Fruit fly (Drosophila melanogaster): ENCODE data around the gene CG42675.

Gene CG42675

dm6 chr3R:5838683-5839365 is 25.4 kb downstream of the CG42675 start (continued):
- TF ChIP-seq D19A (tag; optimal IDR thresholded peaks at IDR 0.05) (no peak), CG10267 (tag; optimal IDR thresholded peaks at IDR 0.05) (no peak), stwl (tag; optimal IDR thresholded peaks at IDR 0.05) (no peak), Rx (GFP tag; IDR thresholded peaks at IDR 0.05) (no peak), Bteb2 (GFP tag; optimal IDR thresholded peaks at IDR 0.05) (no peak), chif (GFP tag; optimal IDR thresholded peaks at IDR 0.05) (no peak), CG10321 (GFP tag; IDR thresholded peaks at IDR 0.05) (no peak), trem (tag; optimal IDR thresholded peaks at IDR 0.05) (no peak), CG3726 (GFP tag; IDR thresholded peaks at IDR 0.05) (no peak)

dm6 chr3R:5840870-5841269 is 27.5 kb downstream of the CG42675 start, which contains the start of gene CG1213:
CG1213 (plus strand) TSS chr3R:5841170.
- TF ChIP-seq NC2β (GFP tag; optimal IDR thresholded peaks at IDR 0.05) (no peak), CG14441 (GFP tag; IDR thresholded peaks at IDR 0.05) (no peak), CG9817 (tag; optimal IDR thresholded peaks at IDR 0.05) (no peak), grau (tag; optimal IDR thresholded peaks at IDR 0.05) (no peak), Dbx (GFP tag; IDR thresholded peaks at IDR 0.05) (no peak), da (GFP tag; optimal IDR thresholded peaks at IDR 0.05) (no peak), CG10959 (GFP tag; IDR thresholded peaks at IDR 0.05) (no peak), CG10366 (GFP tag; IDR thresholded peaks at IDR 0.05) (no peak), Mad (GFP tag; optimal IDR thresholded peaks at IDR 0.05) (no peak), CG12071 (GFP tag; optimal IDR thresholded peaks at IDR 0.05) (no peak), tio (GFP tag; optimal IDR thresholded peaks at IDR 0.05) (no peak), onecut (GFP tag; IDR thresholded peaks at IDR 0.05) (no peak), bowl (GFP tag; IDR thresholded peaks at IDR 0.05) (no peak), Adf1 (GFP tag; IDR thresholded peaks at IDR 0.05) (no peak), CG2129 (GFP tag; IDR thresholded peaks at IDR 0.05; ENCODE audit: partially characterized antibody) (no peak), Opbp (GFP tag; IDR thresholded peaks at IDR 0.05; ENCODE audit: partially characterized antibody) (no peak)

dm6 chr3R:5841290-5841689 is 27.9 kb downstream of the CG42675 start:
- TF ChIP-seq Med (GFP tag), result peak; percentile 21
- no peak for TF ChIP-seq p53 (GFP tag; optimal IDR thresholded peaks at IDR 0.05)
- no peak for TF ChIP-seq CG31441 (GFP tag; IDR thresholded peaks at IDR 0.05)
- TF ChIP-seq cad (GFP tag; optimal IDR thresholded peaks at IDR 0.05), result no peak
- no peak for TF ChIP-seq CG6813 (GFP tag; optimal IDR thresholded peaks at IDR 0.05)
- TF ChIP-seq kay (GFP tag; optimal IDR thresholded peaks at IDR 0.05), result no peak
- no peak for TF ChIP-seq Usf (GFP tag; optimal IDR thresholded peaks at IDR 0.05)
- TF ChIP-seq CG13424 (tag; optimal IDR thresholded peaks at IDR 0.05), result no peak
- TF ChIP-seq caup (GFP tag; optimal IDR thresholded peaks at IDR 0.05; ENCODE audit: severe bottlenecking), result no peak
- peak; percentile 96 for TF ChIP-seq exex (tag; optimal IDR thresholded peaks at IDR 0.05)
- peak in 1 of 2 experiments; percentile 22 for TF ChIP-seq Pdp1 (GFP tag; optimal IDR thresholded peaks at IDR 0.05)
- TF ChIP-seq corto (GFP tag; optimal IDR thresholded peaks at IDR 0.05), result no peak
- no peak for TF ChIP-seq ftz-f1 (GFP tag; optimal IDR thresholded peaks at IDR 0.05)
- TF ChIP-seq Sox102F (GFP tag; optimal IDR thresholded peaks at IDR 0.05), result no peak
- peak; percentile 82 for TF ChIP-seq grn (GFP tag; optimal IDR thresholded peaks at IDR 0.05)
- no peak for TF ChIP-seq pan (optimal IDR thresholded peaks at IDR 0.05)
- TF ChIP-seq pan (GFP tag; optimal IDR thresholded peaks at IDR 0.05 in 1 of 2, IDR thresholded peaks at IDR 0.05 in 1 of 2), result no peak
- TF ChIP-seq maf-S (GFP tag; optimal IDR thresholded peaks at IDR 0.05), result no peak
- TF ChIP-seq Atf6 (GFP tag; IDR thresholded peaks at IDR 0.05), result no peak
- no peak for TF ChIP-seq Fer3 (tag; optimal IDR thresholded peaks at IDR 0.05)
- no peak for TF ChIP-seq CG4707 (GFP tag; optimal IDR thresholded peaks at IDR 0.05)
- TF ChIP-seq CG4424 (GFP tag; optimal IDR thresholded peaks at IDR 0.05), result no peak
- TF ChIP-seq CG16815 (GFP tag; optimal IDR thresholded peaks at IDR 0.05), result no peak
- TF ChIP-seq btn (GFP tag; optimal IDR thresholded peaks at IDR 0.05), result no peak
- TF ChIP-seq CG8388 (GFP tag; optimal IDR thresholded peaks at IDR 0.05), result no peak
